Fruit fly (Drosophila melanogaster) whole organism, wandering third instar larva: ENCODE results near the gene CG10969.

Experiments
- Abd-B ChIP-seq: fragments of >200 bp; optimal IDR thresholded peaks from 2 replicates; lab custom pipeline; 2017; ENCODE audit warnings: missing biosample characterization, missing genetic modification characterization
- CG32264 ChIP-seq: fragments of 200-800 bp; sonication (Bioruptor generic); optimal IDR thresholded peaks from 2 replicates; lab custom pipeline; 2016; ENCODE audit warnings: missing biosample characterization, missing genetic modification characterization
- CG9705 ChIP-seq: fragments of 200-800 bp; sonication (Bioruptor generic); optimal IDR thresholded peaks from 2 replicates; lab custom pipeline; 2018; ENCODE audit warnings: missing biosample characterization, mild to moderate bottlenecking, missing genetic modification characterization
- CrebA ChIP-seq: fragments of 200-800 bp; sonication (Bioruptor generic); optimal IDR thresholded peaks from 2 replicates; lab custom pipeline; 2016; ENCODE audit warnings: missing biosample characterization, mild to moderate bottlenecking, missing genetic modification characterization, borderline replicate concordance
- Dfd ChIP-seq: fragments of >200 bp; optimal IDR thresholded peaks from 2 replicates; lab custom pipeline; 2017; ENCODE audit warnings: missing biosample characterization, missing genetic modification characterization
- Dif ChIP-seq: fragments of 200-275, 200-300 bp; sonication (Bioruptor generic); optimal IDR thresholded peaks from 2 replicates; lab custom pipeline; 2018; ENCODE audit warnings: missing biosample characterization, missing genetic modification characterization; ENCODE audit not compliant: partially characterized antibody
- HLH106 ChIP-seq: fragments of 200-800 bp; optimal IDR thresholded peaks from 3 replicates; lab custom pipeline; 2019; ENCODE audit warnings: missing biosample characterization, mild to moderate bottlenecking, missing genetic modification characterization, moderate library complexity
- Hnf4 ChIP-seq: fragments of 200-800 bp; sonication (Bioruptor generic); optimal IDR thresholded peaks from 2 replicates; lab custom pipeline; 2016; ENCODE audit warnings: missing biosample characterization, mild to moderate bottlenecking, missing genetic modification characterization
- Hr83 ChIP-seq: fragments of 200-300 bp; sonication (Bioruptor generic); optimal IDR thresholded peaks from 2 replicates; lab custom pipeline; 2016; ENCODE audit warnings: missing biosample characterization, mild to moderate bottlenecking, missing genetic modification characterization, moderate library complexity; ENCODE audit not compliant: poor library complexity, severe bottlenecking
- Jra ChIP-seq: sonication (Bioruptor generic); optimal IDR thresholded peaks from 2 replicates; lab custom pipeline; 2016; ENCODE audit warnings: missing biosample characterization, missing genetic modification characterization
- Mio ChIP-seq: sonication (Bioruptor generic); optimal IDR thresholded peaks from 2 replicates; lab custom pipeline; 2016; ENCODE audit warnings: missing biosample characterization, missing genetic modification characterization
- N ChIP-seq: fragments of >200 bp; optimal IDR thresholded peaks from 2 replicates; lab custom pipeline; 2018; ENCODE audit warnings: missing biosample characterization, missing external identifiers, missing genetic modification characterization
- Rel ChIP-seq, 2 experiments: fragments of 200-800 bp; sonication (Bioruptor generic) in 1 of 2; optimal IDR thresholded peaks; 2 replicates in 1 of 2; 3 replicates in 1 of 2; lab custom pipeline; 2016 to 2019; ENCODE audit warnings: mild to moderate bottlenecking in 2 of 2, missing biosample characterization in 2 of 2, missing genetic modification characterization in 2 of 2, moderate library complexity in 1 of 2
- br ChIP-seq: fragments of 200-800 bp; sonication (Bioruptor generic); optimal IDR thresholded peaks from 2 replicates; lab custom pipeline; 2016; ENCODE audit warnings: missing biosample characterization, missing genetic modification characterization
- brk ChIP-seq: fragments of 200-800 bp; sonication (Bioruptor generic); optimal IDR thresholded peaks from 2 replicates; lab custom pipeline; 2016; ENCODE audit warnings: missing biosample characterization, mild to moderate bottlenecking, missing genetic modification characterization
- dl ChIP-seq, 2 experiments: fragments of 175-275, 200-275 bp in 1 of 2; fragments of 200-275 bp in 1 of 2; sonication (Bioruptor generic); optimal IDR thresholded peaks; lab custom pipeline; 2018; ENCODE audit warnings: mild to moderate bottlenecking in 2 of 2, missing biosample characterization in 2 of 2, missing genetic modification characterization in 2 of 2, moderate library complexity in 2 of 2; ENCODE audit not compliant: partially characterized antibody in 2 of 2, insufficient read depth in 1 of 2
- dsf ChIP-seq: sonication (Bioruptor generic); optimal IDR thresholded peaks from 2 replicates; lab custom pipeline; 2016; ENCODE audit warnings: missing biosample characterization, missing genetic modification characterization, borderline replicate concordance
- foxo ChIP-seq, 2 experiments: fragments of 200-800 bp; sonication (Bioruptor generic); optimal IDR thresholded peaks; 2 replicates in 1 of 2; 3 replicates in 1 of 2; lab custom pipeline; 2016 to 2017; ENCODE audit warnings: missing biosample characterization in 2 of 2, missing genetic modification characterization in 2 of 2
- fru ChIP-seq: fragments of 200-800 bp; sonication (Bioruptor generic); optimal IDR thresholded peaks from 3 replicates; lab custom pipeline; 2016; ENCODE audit warnings: missing biosample characterization, mild to moderate bottlenecking, missing genetic modification characterization
- h ChIP-seq: fragments of 200-800 bp; sonication (Bioruptor generic); optimal IDR thresholded peaks from 3 replicates; lab custom pipeline; 2016; ENCODE audit warnings: missing biosample characterization, mild to moderate bottlenecking, missing genetic modification characterization
- jim ChIP-seq: fragments of 175-275, 200-325 bp; sonication (Bioruptor generic); optimal IDR thresholded peaks from 2 replicates; lab custom pipeline; 2016; ENCODE audit warnings: missing biosample characterization, mild to moderate bottlenecking, missing genetic modification characterization
- pan ChIP-seq: fragments of >200 bp; optimal IDR thresholded peaks from 2 replicates; lab custom pipeline; 2017
- psq ChIP-seq: fragments of 200-800 bp; sonication (Bioruptor generic); optimal IDR thresholded peaks from 3 replicates; lab custom pipeline; 2017; ENCODE audit warnings: missing biosample characterization, mild to moderate bottlenecking, missing genetic modification characterization, moderate library complexity
- rgr ChIP-seq: fragments of 200-800 bp; sonication (Bioruptor generic); optimal IDR thresholded peaks from 3 replicates; lab custom pipeline; 2016; ENCODE audit warnings: missing biosample characterization, mild to moderate bottlenecking, missing genetic modification characterization
- sage ChIP-seq: fragments of 200-800 bp; sonication (Bioruptor generic); optimal IDR thresholded peaks from 2 replicates; lab custom pipeline; 2016; ENCODE audit warnings: missing biosample characterization, mild to moderate bottlenecking, missing genetic modification characterization
- sv ChIP-seq: fragments of 200-800 bp; sonication (Bioruptor generic); optimal IDR thresholded peaks from 3 replicates; lab custom pipeline; 2016; ENCODE audit warnings: missing biosample characterization, missing genetic modification characterization
- tai ChIP-seq: sonication (Bioruptor generic); optimal IDR thresholded peaks from 2 replicates; lab custom pipeline; 2016; ENCODE audit warnings: missing biosample characterization, missing genetic modification characterization
- usp ChIP-seq: fragments of >200 bp; optimal IDR thresholded peaks from 2 replicates; lab custom pipeline; 2017; ENCODE audit warnings: missing biosample characterization, missing genetic modification characterization
- woc ChIP-seq: sonication (Bioruptor generic); optimal IDR thresholded peaks from 2 replicates; lab custom pipeline; 2016; ENCODE audit warnings: missing biosample characterization, mild to moderate bottlenecking, missing genetic modification characterization

The CG10969 gene

DNA sequence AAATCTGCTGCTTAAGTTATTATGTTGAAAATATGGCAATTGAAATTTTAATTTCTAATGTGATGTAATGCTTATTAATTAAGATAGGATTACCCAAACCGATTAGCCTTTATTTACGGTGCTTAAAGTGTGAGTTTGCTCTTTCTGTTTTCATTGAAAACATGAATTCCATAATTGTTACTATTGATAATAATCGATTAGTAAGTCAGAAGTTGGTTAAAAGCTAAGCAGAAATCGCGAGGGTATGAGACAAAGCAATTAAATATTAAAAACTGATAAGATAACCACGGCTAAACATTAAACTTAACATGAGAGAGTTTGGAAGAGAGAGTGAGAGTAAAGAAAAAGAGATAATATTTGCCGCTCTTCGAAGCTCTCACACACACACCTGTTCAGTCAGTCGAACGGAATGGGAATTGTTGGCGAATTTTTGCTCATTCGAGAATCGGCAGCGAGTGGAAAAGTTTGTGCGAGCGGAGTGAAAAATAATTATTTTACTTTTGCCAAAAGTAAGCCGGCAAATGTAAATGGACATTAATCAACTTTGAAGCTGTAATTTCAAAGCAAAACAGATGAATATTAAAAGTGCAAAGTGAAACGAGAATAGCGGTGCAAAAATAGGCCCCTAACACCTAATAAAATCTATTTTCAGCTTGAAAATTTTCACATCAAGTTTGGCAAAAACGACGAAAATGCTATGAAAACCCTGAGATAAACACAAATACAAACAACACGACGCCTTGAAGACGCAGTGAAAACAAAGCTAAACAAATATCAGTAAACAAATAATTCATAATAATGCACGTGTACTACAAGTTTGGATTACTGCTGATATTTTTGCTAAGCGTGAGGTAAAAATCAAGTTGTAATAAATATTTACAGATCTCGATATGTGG is 10.1 kb upstream of the CG10969 start:
- TF ChIP-seq brk (no peak), dl (GFP tag; optimal IDR thresholded peaks at IDR 0.05; lab: Kevin White, UChicago; ENCODE audit: insufficient read depth in 1 of 2, partially characterized antibody in 2 of 2) (peak; percentile 69 to 82), Dif (GFP tag; lab: Kevin White, UChicago) (peak; percentile 88), HLH106 (tag; lab: Kevin White, UChicago) (no peak), sage (GFP tag; lab: Kevin White, UChicago) (no peak), woc (GFP tag; lab: Kevin White, UChicago) (no peak), Hr83 (peak; percentile 71), foxo (GFP tag; optimal IDR thresholded peaks at IDR 0.05; lab: Kevin White, UChicago) (peak in 1 of 2 experiments; percentile 64), CrebA (GFP tag; lab: Kevin White, UChicago) (peak; percentile 48), Hnf4 (GFP tag; lab: Kevin White, UChicago) (no peak)

DNA sequence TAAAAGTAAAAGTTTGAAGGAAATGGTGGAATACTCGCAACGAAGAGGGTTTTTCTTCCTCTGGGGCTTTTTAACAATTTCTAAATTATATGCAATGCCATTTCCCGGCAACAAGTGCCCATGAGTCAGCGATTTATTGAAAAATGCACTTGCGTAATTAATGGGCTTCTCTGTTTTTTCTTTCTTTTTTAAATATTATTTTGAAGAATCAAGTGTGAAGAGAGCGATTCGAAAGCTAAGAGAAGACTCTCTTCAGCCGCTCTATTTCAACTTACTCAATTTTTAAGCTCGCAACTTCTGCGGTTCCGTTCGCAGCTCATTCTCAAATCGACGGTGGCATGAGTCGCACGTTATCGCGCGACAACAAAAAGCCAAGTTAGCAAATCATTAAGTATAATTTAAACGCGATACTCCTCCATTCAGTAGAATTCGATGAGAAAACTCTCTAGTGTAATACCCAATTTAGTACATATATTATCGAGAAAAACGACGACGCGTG is 9.0 kb upstream of the CG10969 start, which contains the start of gene CG42709:
Gene CG42709 (plus strand): TSS at position 318 of the 499 bp plus-strand sequence.
- TF ChIP-seq Hnf4 (GFP tag; lab: Kevin White, UChicago), result peak; percentile 25
- TF ChIP-seq Rel (GFP tag; optimal IDR thresholded peaks at IDR 0.05; lab: Kevin White, UChicago), result peak; percentile 49
- no peak for TF ChIP-seq Rel (tag; optimal IDR thresholded peaks at IDR 0.05; lab: Kevin White, UChicago)
- TF ChIP-seq Hr83, result no peak
- TF ChIP-seq sv (GFP tag; lab: Kevin White, UChicago), result no peak
- no peak for TF ChIP-seq br
- peak; percentile 67 for TF ChIP-seq sage (GFP tag; lab: Kevin White, UChicago)
- peak; percentile 21 to 34 for TF ChIP-seq dl (GFP tag; optimal IDR thresholded peaks at IDR 0.05; lab: Kevin White, UChicago; ENCODE audit: insufficient read depth in 1 of 2, partially characterized antibody in 2 of 2)
- TF ChIP-seq pan, result no peak
- TF ChIP-seq Dif (GFP tag; lab: Kevin White, UChicago), result peak; percentile 84
- TF ChIP-seq CrebA (GFP tag; lab: Kevin White, UChicago), result peak; percentile 59
- peak; percentile 14 for TF ChIP-seq h (GFP tag; lab: Kevin White, UChicago)

DNA sequence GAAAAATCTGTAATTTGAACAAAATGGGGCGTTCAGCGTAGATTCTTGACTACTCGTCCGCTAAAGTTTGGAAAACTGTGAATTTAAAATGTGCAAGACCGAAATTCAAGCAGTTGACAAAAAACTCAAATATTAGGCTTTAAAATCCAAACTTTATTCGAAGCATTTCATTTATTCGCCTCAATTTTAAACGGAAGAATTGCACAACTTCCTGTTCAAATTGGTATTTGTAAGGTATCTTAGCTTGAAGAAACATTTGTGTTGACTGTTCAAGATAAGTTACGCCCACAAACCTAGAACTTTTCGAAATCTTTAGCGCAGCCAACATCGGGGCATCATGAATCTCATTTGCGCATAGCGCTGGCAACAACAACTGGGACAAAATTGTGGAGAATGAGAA is 2.3 kb downstream of the CG10969 start, which contains the start of gene CG32106:
Gene CG32106 (minus strand): TSS at position 101 of the 400 bp plus-strand sequence.
- TF ChIP-seq sv (GFP tag; lab: Kevin White, UChicago), result no peak
- no peak for TF ChIP-seq brk
- no peak for TF ChIP-seq psq (GFP tag; lab: Kevin White, UChicago)
- no peak for TF ChIP-seq foxo (GFP tag; optimal IDR thresholded peaks at IDR 0.05; lab: Kevin White, UChicago)
- TF ChIP-seq pan, result no peak
- TF ChIP-seq CG32264 (GFP tag; lab: Kevin White, UChicago), result no peak
- TF ChIP-seq usp (GFP tag; lab: Kevin White, UChicago), result no peak
- no peak for TF ChIP-seq Mio (GFP tag; lab: Kevin White, UChicago)
- TF ChIP-seq jim (GFP tag; lab: Kevin White, UChicago), result no peak
- TF ChIP-seq Hr83, result no peak
- TF ChIP-seq Abd-B (GFP tag; lab: Kevin White, UChicago), result no peak
- TF ChIP-seq HLH106 (tag; lab: Kevin White, UChicago), result no peak
- no peak for TF ChIP-seq Dfd (GFP tag; lab: Kevin White, UChicago)
- no peak for TF ChIP-seq dsf
- TF ChIP-seq Dif (GFP tag; lab: Kevin White, UChicago), result no peak

DNA sequence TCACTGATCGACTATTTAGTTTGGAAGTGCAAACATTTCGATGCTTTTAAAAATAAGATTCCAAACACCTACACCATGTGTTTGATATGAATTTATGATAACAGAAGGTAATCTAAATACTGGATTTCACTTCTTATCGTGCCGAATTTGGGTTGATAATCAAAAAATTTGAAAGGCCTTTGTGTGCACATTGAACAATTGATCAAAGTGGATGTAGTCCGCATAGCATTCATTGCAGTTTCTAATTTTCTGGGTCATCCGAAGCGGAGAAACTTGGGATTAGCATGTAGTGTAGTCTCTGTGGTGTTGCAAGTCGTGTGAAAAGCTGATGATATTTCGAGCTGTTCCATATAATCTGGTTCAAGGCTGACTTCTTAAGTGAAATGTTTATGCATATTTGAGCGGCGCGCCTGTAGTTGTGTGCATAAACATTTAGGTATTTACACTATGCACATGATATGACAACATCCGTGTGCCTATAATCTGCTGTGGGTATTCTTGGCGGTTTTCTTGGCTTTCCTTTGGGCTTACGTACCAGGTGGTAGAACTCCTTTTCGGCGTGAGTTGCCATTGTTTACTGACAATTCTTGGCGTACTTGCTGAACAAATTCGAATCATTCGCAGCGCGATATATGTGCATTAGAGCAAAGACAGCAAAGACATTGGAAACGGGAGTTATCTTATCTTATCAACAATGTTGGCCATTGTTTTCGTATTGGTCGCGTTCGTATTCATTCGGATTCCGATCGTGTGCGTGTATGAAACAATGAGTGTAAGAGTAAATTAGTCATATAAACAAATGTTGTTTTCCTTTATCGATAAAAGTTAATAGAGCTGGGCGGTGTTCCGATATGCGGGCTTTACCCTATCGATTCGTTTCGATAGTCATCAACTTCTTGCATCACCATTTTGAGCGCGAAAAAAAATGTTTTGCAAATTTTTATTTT is 7.9 kb downstream of the CG10969 start, which contains the start of gene Hip1:
Gene Hip1 (minus strand): TSS at position 834 of the 947 bp plus-strand sequence.
- TF ChIP-seq rgr (GFP tag; lab: Kevin White, UChicago) (no peak), usp (GFP tag; lab: Kevin White, UChicago) (no peak), brk (no peak), sage (GFP tag; lab: Kevin White, UChicago) (no peak), br (no peak), Hnf4 (GFP tag; lab: Kevin White, UChicago) (no peak), Dfd (GFP tag; lab: Kevin White, UChicago) (no peak), Jra (GFP tag; lab: Kevin White, UChicago) (peak; percentile 42), CG9705 (GFP tag; lab: Kevin White, UChicago) (no peak), sv (GFP tag; lab: Kevin White, UChicago) (no peak), dsf (no peak), dl (GFP tag; optimal IDR thresholded peaks at IDR 0.05; lab: Kevin White, UChicago; ENCODE audit: insufficient read depth in 1 of 2, partially characterized antibody in 2 of 2) (no peak), tai (GFP tag; lab: Kevin White, UChicago) (peak; percentile 55), foxo (GFP tag; optimal IDR thresholded peaks at IDR 0.05; lab: Kevin White, UChicago) (no peak), Hr83 (peak; percentile 80), Rel (GFP tag; optimal IDR thresholded peaks at IDR 0.05; lab: Kevin White, UChicago) (no peak), Rel (tag; optimal IDR thresholded peaks at IDR 0.05; lab: Kevin White, UChicago) (no peak), fru (no peak), N (no peak)
